Fruit fly (Drosophila melanogaster) Kc167 (cell line): ENCODE data around the gene CG18746.

Source experiments
- Myc ChIP-seq: fragments of >200 bp; optimal IDR thresholded peaks from 2 replicates; lab custom pipeline; 2017; ENCODE audit warnings: missing external identifiers
- Sin3A ChIP-seq: fragments of >200 bp; optimal IDR thresholded peaks from 2 replicates; lab custom pipeline; 2018; ENCODE audit warnings: missing external identifiers
- h ChIP-seq: fragments of >200 bp; optimal IDR thresholded peaks from 3 replicates; lab custom pipeline; 2018; ENCODE audit warnings: missing external identifiers
- insv ChIP-seq: fragments of >200 bp; optimal IDR thresholded peaks from 3 replicates; lab custom pipeline; 2018; ENCODE audit warnings: missing external identifiers
- psq ChIP-seq: fragments of >200 bp; optimal IDR thresholded peaks from 2 replicates; lab custom pipeline; 2017; ENCODE audit warnings: missing external identifiers
- ttk ChIP-seq: sonication (Bioruptor generic); optimal IDR thresholded peaks from 2 replicates; lab custom pipeline; 2017; ENCODE audit warnings: missing external identifiers

- TF ChIP-seq Sin3A (lab: Kevin White, UChicago) = no peak
- TF ChIP-seq psq (lab: Kevin White, UChicago) = no peak
- TF ChIP-seq h (lab: Kevin White, UChicago) = no peak
- TF ChIP-seq ttk (lab: Kevin White, UChicago) = no peak
- no peak for TF ChIP-seq insv (lab: Kevin White, UChicago)
- no peak for TF ChIP-seq Myc (lab: Kevin White, UChicago)
These were observed 12.7 kb upstream of the CG18746 start, which contains the start of gene CG3014 for dm6 chr3R:7802693-7803092.
